Worm (Caenorhabditis elegans) whole organism, late embryonic: ENCODE results near the gene T14G11.1.
A peak's percentile ranks its signal among the peaks of the same experiment; 100 is the strongest.

Source experiments
- ceh-14 ChIP-seq: sonication (generic microtip); optimal IDR thresholded peaks from 2 replicates; lab custom pipeline; 2016; ENCODE audit warnings: missing genotype, missing genetic modification characterization, missing compliant biosample characterization
- ceh-22 ChIP-seq: sonication (generic microtip); optimal IDR thresholded peaks from 2 replicates; lab custom pipeline; 2017; ENCODE audit warnings: missing biosample characterization, missing genetic modification characterization
- ceh-48 ChIP-seq: sonication (generic microtip); optimal IDR thresholded peaks from 2 replicates; lab custom pipeline; 2016; ENCODE audit warnings: missing genetic modification characterization, inconsistent platforms, missing compliant biosample characterization
- che-1 ChIP-seq: sonication (generic microtip); optimal IDR thresholded peaks from 2 replicates; lab custom pipeline; 2016; ENCODE audit warnings: mild to moderate bottlenecking, missing genetic modification characterization, missing compliant biosample characterization
- dve-1 ChIP-seq: sonication (generic microtip); optimal IDR thresholded peaks from 2 replicates; lab custom pipeline; 2017; ENCODE audit warnings: antibody characterized with exemption, mild to moderate bottlenecking, missing genetic modification characterization, missing compliant biosample characterization
- fkh-10 ChIP-seq: fragments of 150-350 bp; optimal IDR thresholded peaks from 2 replicates; lab custom pipeline; 2014; ENCODE audit warnings: missing biosample characterization, missing genetic modification reagents, missing genetic modification characterization
- hlh-15 ChIP-seq: sonication (generic microtip); optimal IDR thresholded peaks from 2 replicates; lab custom pipeline; 2016; ENCODE audit warnings: missing genetic modification characterization, missing compliant biosample characterization
- hlh-6 ChIP-seq: sonication (generic microtip); optimal IDR thresholded peaks from 2 replicates; lab custom pipeline; 2016; ENCODE audit warnings: missing genotype, missing genetic modification characterization, missing compliant biosample characterization
- nhr-11 ChIP-seq: fragments of 150-350 bp; optimal IDR thresholded peaks from 2 replicates; lab custom pipeline; 2014; ENCODE audit warnings: missing biosample characterization, missing genetic modification characterization
- pha-4 ChIP-seq: fragments of 150-350 bp; optimal IDR thresholded peaks from 2 replicates; lab custom pipeline; 2018; ENCODE audit warnings: missing biosample characterization, missing genetic modification reagents, missing genetic modification characterization
- ref-2 ChIP-seq: sonication (generic microtip); optimal IDR thresholded peaks from 2 replicates; lab custom pipeline; 2016; ENCODE audit warnings: missing genetic modification characterization, missing compliant biosample characterization
- rnt-1 ChIP-seq: sonication (generic microtip); optimal IDR thresholded peaks from 2 replicates; lab custom pipeline; 2016; ENCODE audit warnings: missing genetic modification characterization, missing compliant biosample characterization
- unc-3 ChIP-seq, 2 experiments: fragments of 200-800 bp in 1 of 2; sonication (Bioruptor generic) in 1 of 2; sonication (generic microtip) in 1 of 2; conservative IDR thresholded peaks in 1 of 2; optimal IDR thresholded peaks in 1 of 2; 2 replicates each; pipeline versions ENCODE4 v1.3.6 to Lab custom; 2016 to 2022; ENCODE audit warnings: missing compliant biosample characterization in 2 of 2, missing genetic modification characterization in 2 of 2, missing genetic modification reagents in 1 of 2
- unc-42 ChIP-seq: sonication (generic microtip); optimal IDR thresholded peaks from 2 replicates; lab custom pipeline; 2016; ENCODE audit warnings: missing genotype, missing genetic modification characterization, missing compliant biosample characterization
- unc-55 ChIP-seq: sonication (generic microtip); optimal IDR thresholded peaks from 2 replicates; lab custom pipeline; 2017; ENCODE audit warnings: missing biosample characterization, missing genetic modification reagents, missing genetic modification characterization

The T14G11.1 gene

ce11 chrX:2709183-2709582, 20.4 kb downstream of the T14G11.1 start:
- no peak for TF ChIP-seq ref-2 (tag; lab: Kevin White, UChicago)
- TF ChIP-seq nhr-11 = no peak
- TF ChIP-seq unc-55 (GFP tag; lab: Kevin White, UChicago) = peak; percentile 46

ce11 chrX:2712984-2713383, 24.2 kb downstream of the T14G11.1 start:
- TF ChIP-seq rnt-1 (peak; percentile 77), dve-1 (tag; lab: Kevin White, UChicago) (no peak)

- no peak for TF ChIP-seq pha-4
- no peak for TF ChIP-seq unc-3 (GFP tag; conservative IDR thresholded peaks at IDR 0.05; lab: Robert Waterston, UW)
- no peak for TF ChIP-seq unc-3 (tag; optimal IDR thresholded peaks at IDR 0.05; lab: Kevin White, UChicago)
- TF ChIP-seq che-1 (tag; lab: Kevin White, UChicago) = no peak
- peak; percentile 94 for TF ChIP-seq unc-42
- TF ChIP-seq fkh-10 (GFP tag; lab: Kevin White, UChicago) = peak; percentile 7
- no peak for TF ChIP-seq nhr-11
Observed at ce11 chrX:2727681-2728080, 38.9 kb downstream of the T14G11.1 start.

ce11 chrX:2729857-2730256, 41.1 kb downstream of the T14G11.1 start:
- TF ChIP-seq unc-42 = peak; percentile 97
- TF ChIP-seq dve-1 (tag; lab: Kevin White, UChicago) = no peak
- TF ChIP-seq ceh-14 (tag; lab: Kevin White, UChicago) = peak; percentile 32
- no peak for TF ChIP-seq hlh-6 (tag; lab: Kevin White, UChicago)

- TF ChIP-seq unc-3 (GFP tag; conservative IDR thresholded peaks at IDR 0.05; lab: Robert Waterston, UW) (no peak), unc-3 (tag; optimal IDR thresholded peaks at IDR 0.05; lab: Kevin White, UChicago) (no peak), ceh-22 (tag; lab: Kevin White, UChicago) (no peak), hlh-15 (tag; lab: Kevin White, UChicago) (no peak), ceh-48 (tag; lab: Kevin White, UChicago) (peak; percentile 39), unc-42 (no peak)
- TF ChIP-seq, all 69 proteins: peak for 1
Observed at ce11 chrX:2731416-2731815, 42.6 kb downstream of the T14G11.1 start.
